Worm (Caenorhabditis elegans) whole organism, L1 larva: ENCODE results near the gene Y56A3A.7.
A peak's percentile ranks its signal among the peaks of the same experiment; 100 is the strongest.

ENCODE experiments used
- C04F5.9 ChIP-seq: sonication (generic microtip); optimal IDR thresholded peaks from 2 replicates; lab custom pipeline; 2016; ENCODE audit warnings: missing genetic modification characterization, missing compliant biosample characterization
- C34B4.2 ChIP-seq: sonication (generic microtip); optimal IDR thresholded peaks from 2 replicates; lab custom pipeline; 2017; ENCODE audit warnings: mild to moderate bottlenecking, missing genetic modification characterization, missing compliant biosample characterization
- F16B12.6 ChIP-seq: fragments of 150-350 bp; optimal IDR thresholded peaks from 2 replicates; lab custom pipeline; 2014; ENCODE audit warnings: missing biosample characterization, missing genetic modification characterization
- aha-1 ChIP-seq: fragments of 150-350 bp; optimal IDR thresholded peaks from 2 replicates; lab custom pipeline; 2014; ENCODE audit warnings: missing biosample characterization, missing genetic modification characterization
- alr-1 ChIP-seq: fragments of 200-800 bp; sonication (Bioruptor generic); optimal IDR thresholded peaks from 2 replicates; lab custom pipeline; 2018; ENCODE audit warnings: borderline replicate concordance, mild to moderate bottlenecking, missing genetic modification characterization, missing compliant biosample characterization
- ama-1 ChIP-seq: fragments of 150-350 bp; optimal IDR thresholded peaks from 2 replicates; lab custom pipeline; 2014
- blmp-1 ChIP-seq: fragments of 150-350 bp; optimal IDR thresholded peaks from 2 replicates; lab custom pipeline; 2014; ENCODE audit warnings: missing biosample characterization, missing genetic modification characterization
- ceh-63 ChIP-seq: fragments of 200-800 bp; sonication (Bioruptor generic); optimal IDR thresholded peaks from 2 replicates; lab custom pipeline; 2018; ENCODE audit warnings: mild to moderate bottlenecking, missing genetic modification characterization, missing compliant biosample characterization
- ceh-8 ChIP-seq: fragments of 200-800 bp; sonication (Bioruptor generic); optimal IDR thresholded peaks from 2 replicates; lab custom pipeline; 2018; ENCODE audit warnings: mild to moderate bottlenecking, missing genetic modification characterization, moderate library complexity, missing compliant biosample characterization
- ceh-82 ChIP-seq, 3 experiments: fragments of 150-350 bp in 1 of 3; sonication (generic microtip) in 2 of 3; optimal IDR thresholded peaks; 2 replicates each; lab custom pipeline; 2014 to 2017; ENCODE audit warnings: missing biosample characterization in 3 of 3, missing genetic modification characterization in 3 of 3
- ces-1 ChIP-seq: fragments of 150-350 bp; optimal IDR thresholded peaks from 2 replicates; lab custom pipeline; 2014; ENCODE audit warnings: missing biosample characterization, missing genetic modification reagents, missing genetic modification characterization
- dpl-1 ChIP-seq, 3 experiments: fragments of 150-350 bp in 2 of 3; sonication (generic microtip) in 1 of 3; optimal IDR thresholded peaks; 2 replicates each; lab custom pipeline; 2014 to 2017; ENCODE audit warnings: missing biosample characterization in 3 of 3, missing genetic modification characterization in 3 of 3, missing genetic modification reagents in 3 of 3
- egl-13 ChIP-seq: sonication (generic microtip); optimal IDR thresholded peaks from 2 replicates; lab custom pipeline; 2016; ENCODE audit warnings: missing genotype, missing genetic modification reagents, missing genetic modification characterization, missing compliant biosample characterization
- elt-2 ChIP-seq: sonication (generic microtip); optimal IDR thresholded peaks from 2 replicates; lab custom pipeline; 2016; ENCODE audit warnings: missing genetic modification characterization, mild to moderate bottlenecking, inconsistent platforms, missing compliant biosample characterization, missing genetic modification reagents
- ets-5 ChIP-seq: fragments of 200-800 bp; sonication (Bioruptor generic); IDR thresholded peaks from 2 replicates; pipeline ENCODE4 v1.3.6; 2022; ENCODE audit warnings: missing genetic modification characterization, missing compliant biosample characterization
- fkh-10 ChIP-seq: sonication (generic microtip); optimal IDR thresholded peaks from 2 replicates; lab custom pipeline; 2017; ENCODE audit warnings: missing biosample characterization, missing genetic modification reagents, missing genetic modification characterization
- fos-1 ChIP-seq: fragments of 150-350 bp; optimal IDR thresholded peaks from 2 replicates; lab custom pipeline; 2014; ENCODE audit warnings: missing biosample characterization, missing genetic modification characterization
- grh-1 ChIP-seq: fragments of 200-800 bp; sonication (Bioruptor generic); IDR thresholded peaks from 2 replicates; pipeline ENCODE4 v1.3.6; 2022; ENCODE audit warnings: missing genetic modification reagents, missing genetic modification characterization, missing compliant biosample characterization
- hlh-17 ChIP-seq: fragments of 200-800 bp; sonication (Bioruptor generic); optimal IDR thresholded peaks from 2 replicates; lab custom pipeline; 2018; ENCODE audit warnings: missing genetic modification characterization, mild to moderate bottlenecking, missing compliant biosample characterization, moderate library complexity, borderline replicate concordance
- isw-1 ChIP-seq: fragments of 200-800 bp; sonication (Bioruptor generic); IDR thresholded peaks from 2 replicates; pipeline ENCODE4 v1.3.6; 2022; ENCODE audit warnings: missing genetic modification characterization, missing compliant biosample characterization
- lin-13 ChIP-seq: fragments of 150-350 bp; optimal IDR thresholded peaks from 2 replicates; lab custom pipeline; 2014; ENCODE audit warnings: missing biosample characterization, missing genetic modification reagents, missing genetic modification characterization
- lin-15B ChIP-seq: fragments of 150-350 bp; sonication (generic microtip); optimal IDR thresholded peaks from 3 replicates; lab custom pipeline; 2014; ENCODE audit warnings: missing biosample characterization, missing genetic modification characterization
- lin-35 ChIP-seq, 2 experiments: fragments of 150-350 bp; optimal IDR thresholded peaks; 2 replicates each; lab custom pipeline; 2014; ENCODE audit warnings: missing biosample characterization in 2 of 2, missing genetic modification characterization in 2 of 2, missing genetic modification reagents in 2 of 2
- lin-39 ChIP-seq: fragments of 150-350 bp; optimal IDR thresholded peaks from 2 replicates; lab custom pipeline; 2014; ENCODE audit warnings: missing biosample characterization, missing genetic modification reagents, missing genetic modification characterization
- lsy-2 ChIP-seq, 2 experiments: fragments of 150-350 bp; optimal IDR thresholded peaks; 2 replicates each; lab custom pipeline; 2014; ENCODE audit warnings: missing biosample characterization in 2 of 2, missing genetic modification characterization in 2 of 2
- mdl-1 ChIP-seq, 2 experiments: fragments of 150-350 bp; optimal IDR thresholded peaks; 2 replicates each; lab custom pipeline; 2014 to 2017; ENCODE audit warnings: missing biosample characterization in 2 of 2, missing genetic modification characterization in 2 of 2, inconsistent platforms in 1 of 2
- nhr-12 ChIP-seq: sonication (generic microtip); optimal IDR thresholded peaks from 2 replicates; lab custom pipeline; 2017; ENCODE audit warnings: missing biosample characterization, missing genetic modification characterization
- nhr-19 ChIP-seq: fragments of 200-800 bp; sonication (Bioruptor generic); conservative IDR thresholded peaks from 2 replicates; pipeline ENCODE4 v1.3.6; 2022; ENCODE audit warnings: missing genetic modification characterization, missing compliant biosample characterization
- nhr-20 ChIP-seq: sonication (generic microtip); optimal IDR thresholded peaks from 2 replicates; lab custom pipeline; 2016; ENCODE audit warnings: mild to moderate bottlenecking, missing genetic modification characterization, missing compliant biosample characterization
- nhr-237 ChIP-seq: fragments of 150-350 bp; optimal IDR thresholded peaks from 2 replicates; lab custom pipeline; 2014; ENCODE audit warnings: missing biosample characterization, missing genetic modification characterization
- nhr-28 ChIP-seq: fragments of 150-350 bp; optimal IDR thresholded peaks from 2 replicates; lab custom pipeline; 2014; ENCODE audit warnings: missing biosample characterization, missing genetic modification characterization
- nhr-47 ChIP-seq: sonication (generic microtip); optimal IDR thresholded peaks from 2 replicates; lab custom pipeline; 2016; ENCODE audit warnings: mild to moderate bottlenecking, missing genetic modification characterization, moderate library complexity, missing compliant biosample characterization
- nhr-71 ChIP-seq: sonication (generic microtip); optimal IDR thresholded peaks from 2 replicates; lab custom pipeline; 2016; ENCODE audit warnings: mild to moderate bottlenecking, missing genetic modification characterization, moderate library complexity, missing compliant biosample characterization
- nhr-76 ChIP-seq: sonication (generic microtip); optimal IDR thresholded peaks from 2 replicates; lab custom pipeline; 2017; ENCODE audit warnings: missing biosample characterization, missing genetic modification characterization
- nhr-77 ChIP-seq: fragments of 150-350 bp; optimal IDR thresholded peaks from 2 replicates; lab custom pipeline; 2014; ENCODE audit warnings: missing biosample characterization, missing genetic modification characterization
- nhr-84 ChIP-seq: sonication (generic microtip); optimal IDR thresholded peaks from 2 replicates; lab custom pipeline; 2017; ENCODE audit warnings: missing biosample characterization, missing genetic modification characterization
- nhr-90 ChIP-seq: sonication (generic microtip); optimal IDR thresholded peaks from 2 replicates; lab custom pipeline; 2016; ENCODE audit warnings: mild to moderate bottlenecking, missing genetic modification characterization, missing compliant biosample characterization; ENCODE audit not compliant: poor library complexity
- pag-3 ChIP-seq: sonication (generic microtip); optimal IDR thresholded peaks from 2 replicates; lab custom pipeline; 2017; ENCODE audit warnings: missing genetic modification characterization, mild to moderate bottlenecking, missing compliant biosample characterization, antibody characterized with exemption, borderline replicate concordance; ENCODE audit not compliant: insufficient read depth
- pax-3 ChIP-seq: fragments of 200-800 bp; sonication (Bioruptor generic); optimal IDR thresholded peaks from 2 replicates; lab custom pipeline; 2018; ENCODE audit warnings: mild to moderate bottlenecking, missing genetic modification characterization, moderate library complexity, missing compliant biosample characterization
- pqm-1 ChIP-seq: sonication (generic microtip); optimal IDR thresholded peaks from 3 replicates; lab custom pipeline; 2017; ENCODE audit warnings: missing biosample characterization, missing genetic modification characterization
- snpc-4 ChIP-seq: fragments of 150-350 bp; optimal IDR thresholded peaks from 2 replicates; lab custom pipeline; 2014; ENCODE audit warnings: missing biosample characterization, missing genetic modification characterization
- sup-37 ChIP-seq: fragments of 200-800 bp; sonication (Bioruptor generic); optimal IDR thresholded peaks from 2 replicates; lab custom pipeline; 2018; ENCODE audit warnings: mild to moderate bottlenecking, missing genetic modification characterization, missing compliant biosample characterization
- swsn-7 ChIP-seq: sonication (generic microtip); optimal IDR thresholded peaks from 2 replicates; lab custom pipeline; 2016; ENCODE audit warnings: missing genetic modification characterization, missing compliant biosample characterization
- tbx-2 ChIP-seq: sonication (generic microtip); optimal IDR thresholded peaks from 2 replicates; lab custom pipeline; 2016; ENCODE audit warnings: missing genetic modification characterization, missing compliant biosample characterization
- unc-130 ChIP-seq: fragments of 150-350 bp; optimal IDR thresholded peaks from 2 replicates; lab custom pipeline; 2017; ENCODE audit warnings: missing biosample characterization, missing genetic modification characterization, inconsistent platforms
- unc-62 ChIP-seq: fragments of 150-350 bp; optimal IDR thresholded peaks from 2 replicates; lab custom pipeline; 2014; ENCODE audit warnings: missing biosample characterization, missing genetic modification reagents, missing genetic modification characterization
- vab-15 ChIP-seq: sonication (generic microtip); optimal IDR thresholded peaks from 2 replicates; lab custom pipeline; 2017; ENCODE audit warnings: missing genotype, mild to moderate bottlenecking, missing genetic modification characterization, missing compliant biosample characterization
- zag-1 ChIP-seq: fragments of 150-350 bp; optimal IDR thresholded peaks from 2 replicates; lab custom pipeline; 2014; ENCODE audit warnings: missing biosample characterization, missing genetic modification characterization

Gene Y56A3A.7

DNA sequence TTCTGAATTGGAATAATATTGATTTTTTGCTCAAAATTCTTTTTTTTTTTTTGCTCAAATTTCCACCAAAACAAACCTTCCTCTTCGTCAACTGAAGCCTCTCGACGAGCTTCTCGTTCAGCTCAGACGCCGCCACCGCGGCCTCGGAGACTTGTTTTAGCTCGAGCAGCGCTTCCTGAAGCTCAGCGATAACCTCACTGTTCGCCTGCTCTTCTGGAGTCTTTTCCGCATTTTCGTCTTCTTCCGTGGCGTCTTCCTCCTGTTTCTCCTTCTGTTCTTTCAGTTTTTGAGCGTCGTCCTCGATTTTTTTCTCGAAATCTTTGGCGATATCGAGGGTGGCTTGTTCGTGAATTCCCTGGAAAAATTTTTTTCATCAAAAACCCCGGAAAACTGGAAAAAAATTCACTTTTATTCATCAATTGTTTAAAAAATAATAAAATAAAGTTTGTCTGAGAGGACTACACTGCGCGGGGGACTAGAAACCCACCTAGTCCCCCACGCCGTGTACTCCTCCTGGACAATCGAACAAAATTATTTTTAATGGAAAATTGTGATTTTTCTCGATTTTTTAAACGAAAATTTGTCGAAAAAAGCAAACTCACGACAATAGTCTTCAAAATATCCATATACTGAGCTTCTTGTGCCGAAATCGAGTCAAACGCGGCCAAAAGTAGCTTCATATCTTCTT is 613 bp downstream of the Y56A3A.7 start (continued):
- TF ChIP-seq pag-3 (tag; lab: Kevin White, UChicago) (no peak), nhr-237 (tag; lab: Kevin White, UChicago) (peak; percentile 3), vab-15 (tag; lab: Kevin White, UChicago) (peak; percentile 91), nhr-84 (tag; lab: Kevin White, UChicago) (peak; percentile 22), ces-1 (no peak), nhr-90 (tag; lab: Kevin White, UChicago) (peak; percentile 99), C34B4.2 (tag; lab: Kevin White, UChicago) (peak; percentile 66), ceh-8 (GFP tag; lab: Kevin White, UChicago) (peak; percentile 95), hlh-17 (GFP tag; lab: Kevin White, UChicago) (peak; percentile 100), tbx-2 (peak; percentile 99), swsn-7 (peak; percentile 97), C04F5.9 (peak; percentile 98), unc-130 (peak; percentile 52), lin-15B (tag; lab: Kevin White, UChicago) (peak; percentile 82), grh-1 (peak; percentile 82), F16B12.6 (tag; lab: Kevin White, UChicago) (peak; percentile 61), lin-39 (peak; percentile 90), fos-1 (tag; lab: Kevin White, UChicago) (peak; percentile 66), blmp-1 (tag; lab: Kevin White, UChicago) (peak; percentile 60), snpc-4 (tag; lab: Kevin White, UChicago) (peak; percentile 81), egl-13 (tag; lab: Kevin White, UChicago) (peak; percentile 100), nhr-71 (tag; lab: Kevin White, UChicago) (peak; percentile 98), lin-13 (peak; percentile 83), pax-3 (tag; lab: Kevin White, UChicago) (peak; percentile 99), unc-62 (no peak), lsy-2 (tag; optimal IDR thresholded peaks at IDR 0.05; lab: Kevin White, UChicago) (peak; percentile 88 to 93), elt-2 (tag; lab: Kevin White, UChicago) (peak; percentile 90), nhr-28 (tag; lab: Kevin White, UChicago) (no peak), ceh-63 (GFP tag; lab: Kevin White, UChicago) (peak; percentile 92), sup-37 (GFP tag; lab: Kevin White, UChicago) (peak; percentile 93), nhr-20 (peak; percentile 96), aha-1 (tag; lab: Kevin White, UChicago) (no peak), mdl-1 (tag; optimal IDR thresholded peaks at IDR 0.05; lab: Kevin White, UChicago) (peak in 1 of 2 experiments; percentile 62), nhr-19 (GFP tag; lab: Robert Waterston, UW) (peak; percentile 95), ceh-82 (tag; optimal IDR thresholded peaks at IDR 0.05; lab: Kevin White, UChicago) (peak; percentile 82 to 92 (median 87)), nhr-47 (tag; lab: Kevin White, UChicago) (peak; percentile 99), nhr-12 (tag; lab: Kevin White, UChicago) (peak; percentile 23), ets-5 (GFP tag; lab: Robert Waterston, UW) (no peak)

DNA sequence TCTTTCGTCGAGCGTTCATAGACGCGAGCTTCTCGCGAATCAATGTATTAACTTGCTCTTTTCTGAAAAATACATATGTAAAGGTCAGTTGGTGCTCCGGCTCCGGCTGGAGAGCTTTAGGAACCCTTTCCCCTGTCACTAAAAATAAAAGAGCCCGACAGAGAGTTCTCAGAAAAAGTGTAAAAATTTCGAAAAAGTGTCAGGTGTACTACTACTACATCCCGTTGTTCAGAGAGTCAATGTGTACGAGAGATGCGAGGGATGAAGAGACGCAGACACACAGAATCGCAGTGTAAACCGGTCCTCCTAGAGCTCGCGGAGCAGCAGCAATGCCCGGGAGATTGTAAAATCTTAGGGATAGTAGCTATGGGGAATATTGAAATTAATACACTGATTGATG is 4.2 kb downstream of the Y56A3A.7 start:
- TF ChIP-seq elt-2 (tag; lab: Kevin White, UChicago) (no peak), blmp-1 (tag; lab: Kevin White, UChicago) (no peak), dpl-1 (GFP tag; optimal IDR thresholded peaks at IDR 0.05; lab: Kevin White, UChicago) (no peak), zag-1 (tag; lab: Kevin White, UChicago) (no peak), lin-35 (GFP tag; optimal IDR thresholded peaks at IDR 0.05; lab: Kevin White, UChicago) (no peak), nhr-76 (tag; lab: Kevin White, UChicago) (no peak), hlh-17 (GFP tag; lab: Kevin White, UChicago) (no peak), ama-1 (lab: Kevin White, UChicago) (no peak), nhr-77 (no peak), nhr-20 (peak; percentile 30), isw-1 (GFP tag; lab: Robert Waterston, UW) (no peak), ces-1 (no peak), swsn-7 (peak; percentile 46), lsy-2 (tag; optimal IDR thresholded peaks at IDR 0.05; lab: Kevin White, UChicago) (peak; percentile 25 to 58), pqm-1 (tag; lab: Kevin White, UChicago) (no peak), ceh-82 (tag; optimal IDR thresholded peaks at IDR 0.05; lab: Kevin White, UChicago) (no peak), F16B12.6 (tag; lab: Kevin White, UChicago) (no peak), egl-13 (tag; lab: Kevin White, UChicago) (no peak), fkh-10 (no peak), nhr-12 (tag; lab: Kevin White, UChicago) (no peak), ceh-8 (GFP tag; lab: Kevin White, UChicago) (no peak), C04F5.9 (peak; percentile 30), alr-1 (tag; lab: Kevin White, UChicago) (no peak)
